Fruit fly (Drosophila melanogaster) whole organism, adult: ENCODE measurements around the gene CecB.

Experiments
- CG11617 ChIP-seq: fragments of 200-800 bp; sonication (Bioruptor generic); optimal IDR thresholded peaks from 2 replicates; lab custom pipeline; 2017; ENCODE audit warnings: mild to moderate bottlenecking, missing biosample characterization, missing genetic modification reagents, missing genetic modification characterization
- CG12768 ChIP-seq: fragments of 200-800 bp; sonication (Bioruptor generic); optimal IDR thresholded peaks from 2 replicates; lab custom pipeline; 2017; ENCODE audit warnings: missing biosample characterization, missing genetic modification characterization, mild to moderate bottlenecking, moderate library complexity, missing genetic modification reagents
- CG14711 ChIP-seq: fragments of 200-800 bp; sonication (Bioruptor generic); optimal IDR thresholded peaks from 2 replicates; lab custom pipeline; 2018; ENCODE audit warnings: missing biosample characterization, mild to moderate bottlenecking, missing genetic modification characterization, moderate library complexity
- CG1620 ChIP-seq: fragments of 200-800 bp; sonication (Bioruptor generic); optimal IDR thresholded peaks from 2 replicates; lab custom pipeline; 2016; ENCODE audit warnings: missing biosample characterization, missing genetic modification characterization
- CG33017 ChIP-seq: fragments of 200-800 bp; sonication (Bioruptor generic); optimal IDR thresholded peaks from 2 replicates; lab custom pipeline; 2018; ENCODE audit warnings: missing biosample characterization, mild to moderate bottlenecking, missing genetic modification characterization, moderate library complexity
- CG5204 ChIP-seq: fragments of 200-800 bp; sonication (Bioruptor generic); optimal IDR thresholded peaks from 2 replicates; lab custom pipeline; 2016; ENCODE audit warnings: missing biosample characterization, missing genetic modification characterization
- CG7045 ChIP-seq: fragments of 200-800 bp; sonication (Bioruptor generic); optimal IDR thresholded peaks from 2 replicates; lab custom pipeline; 2017; ENCODE audit warnings: missing biosample characterization, mild to moderate bottlenecking, missing genetic modification characterization
- CG7101 ChIP-seq: fragments of 200-800 bp; sonication (Bioruptor generic); optimal IDR thresholded peaks from 2 replicates; lab custom pipeline; 2018; ENCODE audit warnings: missing biosample characterization, mild to moderate bottlenecking, missing genetic modification characterization, moderate library complexity
- Clk ChIP-seq: fragments of 200-800 bp; sonication (Bioruptor generic); optimal IDR thresholded peaks from 2 replicates; lab custom pipeline; 2017; ENCODE audit warnings: missing biosample characterization, missing genetic modification characterization
- Crg-1 ChIP-seq: fragments of 200-800 bp; sonication (Bioruptor generic); optimal IDR thresholded peaks from 2 replicates; lab custom pipeline; 2016; ENCODE audit warnings: missing biosample characterization, missing genetic modification characterization
- Hr96 ChIP-seq: fragments of 200-800 bp; sonication (Bioruptor generic); optimal IDR thresholded peaks from 2 replicates; lab custom pipeline; 2016; ENCODE audit warnings: missing biosample characterization, missing genetic modification characterization
- Mnt ChIP-seq: fragments of 200-800 bp; sonication (Bioruptor generic); optimal IDR thresholded peaks from 2 replicates; lab custom pipeline; 2016; ENCODE audit warnings: missing biosample characterization, mild to moderate bottlenecking, missing genetic modification characterization
- bab1 ChIP-seq: fragments of 200-800 bp; sonication (Bioruptor generic); optimal IDR thresholded peaks from 3 replicates; lab custom pipeline; 2019; ENCODE audit warnings: missing biosample characterization, mild to moderate bottlenecking, missing genetic modification characterization, moderate library complexity
- cic ChIP-seq: fragments of 200-800 bp; sonication (Bioruptor generic); optimal IDR thresholded peaks from 2 replicates; lab custom pipeline; 2017; ENCODE audit warnings: missing biosample characterization, mild to moderate bottlenecking, missing genetic modification characterization, moderate library complexity
- cnc ChIP-seq, 2 experiments: fragments of >200 bp; optimal IDR thresholded peaks; 2 replicates each; lab custom pipeline; 2017
- kay ChIP-seq: fragments of 200-800 bp; sonication (Bioruptor generic); peaks from one replicate; lab custom pipeline; 2016; ENCODE audit warnings: missing biosample characterization, missing genetic modification characterization, borderline replicate concordance
- ovo ChIP-seq: fragments of 200-800 bp; sonication (Bioruptor generic); optimal IDR thresholded peaks from 2 replicates; lab custom pipeline; 2016; ENCODE audit warnings: missing biosample characterization, missing genetic modification characterization
- pad ChIP-seq: fragments of 200-800 bp; sonication (Bioruptor generic); optimal IDR thresholded peaks from 3 replicates; lab custom pipeline; 2017; ENCODE audit warnings: missing biosample characterization, missing genetic modification characterization, mild to moderate bottlenecking, moderate library complexity, missing genetic modification reagents
- tj ChIP-seq: fragments of 200-800 bp; sonication (Bioruptor generic); optimal IDR thresholded peaks from 3 replicates; lab custom pipeline; 2017; ENCODE audit warnings: missing biosample characterization, mild to moderate bottlenecking, missing genetic modification characterization, moderate library complexity
- toe ChIP-seq: fragments of 200-800 bp; sonication (Bioruptor generic); optimal IDR thresholded peaks from 2 replicates; lab custom pipeline; 2016; ENCODE audit warnings: missing biosample characterization, missing genetic modification characterization

Gene CecB

DNA sequence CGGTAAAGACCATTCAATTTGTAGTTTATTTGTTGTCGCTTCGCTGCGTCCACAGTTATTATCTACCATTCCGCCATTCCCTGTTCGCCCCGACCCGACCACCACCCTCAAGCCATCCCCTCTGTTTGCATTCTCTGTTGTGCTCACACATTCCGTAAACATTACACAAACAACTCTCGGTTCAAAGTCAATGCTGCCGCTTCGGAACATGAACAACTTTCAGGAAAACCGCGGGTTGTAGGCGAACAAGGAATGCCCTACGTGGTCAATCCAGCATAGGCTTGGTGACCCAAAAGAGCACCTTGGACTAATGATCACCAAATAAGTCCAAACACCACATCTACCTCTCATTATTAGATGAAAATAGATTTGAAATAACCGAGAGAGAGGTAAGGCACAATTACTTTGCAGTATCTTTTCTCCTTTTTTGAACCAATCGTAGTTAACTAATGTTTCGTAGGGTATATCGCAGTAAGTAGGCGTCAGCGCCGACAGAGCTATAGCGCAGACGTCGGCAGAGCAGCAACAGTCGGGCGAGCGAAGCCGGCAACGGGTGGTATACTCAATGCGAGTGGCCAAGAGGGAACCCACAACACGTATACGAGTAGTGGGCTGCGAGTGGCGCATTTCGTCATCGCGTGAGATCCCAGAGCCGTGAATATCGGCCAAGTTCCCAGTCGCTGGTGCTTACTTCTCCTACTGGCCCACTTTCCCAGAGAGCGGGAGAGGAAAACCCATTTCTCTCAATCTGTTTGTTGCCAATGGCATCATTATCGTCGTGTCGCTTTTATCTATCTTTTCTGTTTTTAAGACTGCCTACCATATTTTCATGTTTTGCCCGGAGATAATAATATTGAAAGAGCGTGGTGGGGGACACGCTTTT lies 10.3 kb downstream of the CecB start:
- TF ChIP-seq toe (GFP tag; lab: Kevin White, UChicago), result peak; percentile 91
- peak; percentile 69 for TF ChIP-seq cic (GFP tag; lab: Kevin White, UChicago)
- peak; percentile 90 for TF ChIP-seq CG7045 (GFP tag; lab: Kevin White, UChicago)
- peak; percentile 58 for TF ChIP-seq Crg-1 (GFP tag; lab: Kevin White, UChicago)
- TF ChIP-seq bab1 (GFP tag; lab: Kevin White, UChicago), result peak; percentile 76
- TF ChIP-seq pad, result peak; percentile 66
- TF ChIP-seq Hr96 (GFP tag; lab: Kevin White, UChicago), result peak; percentile 94
- peak; percentile 81 for TF ChIP-seq CG14711 (tag; lab: Kevin White, UChicago)
- peak; percentile 34 for TF ChIP-seq ovo (GFP tag; lab: Kevin White, UChicago)
- TF ChIP-seq CG1620 (GFP tag; lab: Kevin White, UChicago), result peak; percentile 50
- peak; percentile 71 for TF ChIP-seq Mnt (GFP tag; lab: Kevin White, UChicago)
- peak; percentile 87 for TF ChIP-seq CG5204 (GFP tag; lab: Kevin White, UChicago)
- no peak for TF ChIP-seq cnc (optimal IDR thresholded peaks at IDR 0.05; lab: Kevin White, UChicago)
- TF ChIP-seq kay (GFP tag; lab: Kevin White, UChicago), result peak; percentile 45
- TF ChIP-seq CG33017 (tag; lab: Kevin White, UChicago), result peak; percentile 82
- peak; percentile 84 for TF ChIP-seq Clk (GFP tag; lab: Kevin White, UChicago)
- TF ChIP-seq CG7101, result peak; percentile 85
- TF ChIP-seq tj, result peak; percentile 57
- peak; percentile 91 for TF ChIP-seq CG11617
- peak; percentile 89 for TF ChIP-seq CG12768 (GFP tag; lab: Kevin White, UChicago)

DNA sequence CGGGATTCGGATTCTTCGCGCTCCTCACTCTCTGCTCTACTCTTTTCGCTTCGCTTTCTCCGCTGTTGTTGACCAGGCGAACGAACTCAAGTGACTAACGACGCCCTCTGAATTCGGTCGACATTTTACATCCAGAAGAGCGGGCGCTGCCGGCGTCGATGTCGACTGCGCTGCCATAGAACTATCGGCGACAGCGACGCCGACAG lies 10.8 kb downstream of the CecB start, which contains the start of gene CG9743:
Gene CG9743 (minus strand): TSS at position 101 of the 206 bp plus-strand sequence.
- no peak for TF ChIP-seq pad
- no peak for TF ChIP-seq ovo (GFP tag; lab: Kevin White, UChicago)
- TF ChIP-seq Crg-1 (GFP tag; lab: Kevin White, UChicago), result no peak
- TF ChIP-seq Mnt (GFP tag; lab: Kevin White, UChicago), result no peak
- no peak for TF ChIP-seq toe (GFP tag; lab: Kevin White, UChicago)
- no peak for TF ChIP-seq CG7045 (GFP tag; lab: Kevin White, UChicago)
- no peak for TF ChIP-seq CG12768 (GFP tag; lab: Kevin White, UChicago)
- no peak for TF ChIP-seq CG33017 (tag; lab: Kevin White, UChicago)
- TF ChIP-seq CG1620 (GFP tag; lab: Kevin White, UChicago), result no peak

DNA sequence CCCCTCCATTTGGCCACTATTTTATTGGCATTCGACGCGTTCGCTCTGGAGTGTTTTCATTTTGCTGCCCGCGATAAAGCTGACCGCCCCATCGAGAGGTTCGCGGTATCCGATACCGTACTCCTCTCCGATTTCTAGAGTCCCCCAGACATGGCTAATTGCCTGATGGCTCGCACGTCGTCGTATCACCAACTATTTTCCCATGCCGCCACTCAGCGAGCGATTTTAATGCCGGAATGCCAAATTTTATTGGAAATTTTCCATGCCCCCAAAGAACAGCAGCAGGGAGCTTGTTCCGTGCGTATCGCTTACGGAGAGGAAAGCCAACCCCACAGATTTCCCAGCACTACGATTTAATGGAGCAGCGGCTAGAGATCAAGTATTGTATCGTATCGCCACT lies 12.5 kb downstream of the CecB start:
- TF ChIP-seq Mnt (GFP tag; lab: Kevin White, UChicago), result peak; percentile 29
- no peak for TF ChIP-seq CG33017 (tag; lab: Kevin White, UChicago)
- peak; percentile 4 for TF ChIP-seq CG12768 (GFP tag; lab: Kevin White, UChicago)
- no peak for TF ChIP-seq pad
- no peak for TF ChIP-seq CG7101
- TF ChIP-seq CG7045 (GFP tag; lab: Kevin White, UChicago), result no peak
- TF ChIP-seq tj, result peak; percentile 4
- no peak for TF ChIP-seq bab1 (GFP tag; lab: Kevin White, UChicago)
- TF ChIP-seq cic (GFP tag; lab: Kevin White, UChicago), result peak; percentile 39
- TF ChIP-seq Crg-1 (GFP tag; lab: Kevin White, UChicago), result no peak
- no peak for TF ChIP-seq Hr96 (GFP tag; lab: Kevin White, UChicago)
- TF ChIP-seq cnc (optimal IDR thresholded peaks at IDR 0.05; lab: Kevin White, UChicago), result no peak
- TF ChIP-seq toe (GFP tag; lab: Kevin White, UChicago), result no peak
- TF ChIP-seq ovo (GFP tag; lab: Kevin White, UChicago), result no peak
- TF ChIP-seq Clk (GFP tag; lab: Kevin White, UChicago), result no peak
- no peak for TF ChIP-seq CG11617
- no peak for TF ChIP-seq kay (GFP tag; lab: Kevin White, UChicago)
- no peak for TF ChIP-seq CG1620 (GFP tag; lab: Kevin White, UChicago)
- no peak for TF ChIP-seq CG14711 (tag; lab: Kevin White, UChicago)
- no peak for TF ChIP-seq CG5204 (GFP tag; lab: Kevin White, UChicago)

DNA sequence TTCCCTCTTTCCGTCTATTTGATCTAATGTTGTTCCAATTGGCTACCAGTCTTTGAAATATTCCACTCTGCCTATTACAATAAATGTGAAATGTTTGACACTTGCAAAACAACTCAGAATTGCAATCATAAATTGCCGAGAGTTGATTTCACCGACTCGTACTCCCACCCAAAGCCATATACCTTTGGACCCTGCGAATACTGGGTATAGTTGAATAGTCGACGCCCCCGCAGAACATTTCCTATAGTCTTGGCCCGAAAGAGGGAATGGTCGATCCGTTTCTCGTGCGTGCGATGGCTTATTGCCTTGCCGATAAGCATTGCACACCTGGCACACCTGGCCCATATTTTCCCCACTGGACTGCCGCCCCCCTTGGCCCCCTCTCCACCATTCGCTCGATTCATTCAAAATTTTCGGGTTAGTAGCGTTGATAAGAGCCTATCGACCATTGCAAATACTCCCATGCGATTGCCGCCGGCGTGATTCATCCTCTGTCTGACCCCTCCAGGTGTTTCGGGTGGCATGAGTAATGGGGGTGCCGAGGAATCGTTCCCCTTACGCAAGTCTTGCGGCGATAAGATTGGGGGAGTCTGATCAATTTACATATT lies 13.4 kb downstream of the CecB start:
- TF ChIP-seq kay (GFP tag; lab: Kevin White, UChicago) (peak; percentile 61), CG14711 (tag; lab: Kevin White, UChicago) (no peak), CG11617 (no peak), cic (GFP tag; lab: Kevin White, UChicago) (peak; percentile 12), CG7101 (no peak)

DNA sequence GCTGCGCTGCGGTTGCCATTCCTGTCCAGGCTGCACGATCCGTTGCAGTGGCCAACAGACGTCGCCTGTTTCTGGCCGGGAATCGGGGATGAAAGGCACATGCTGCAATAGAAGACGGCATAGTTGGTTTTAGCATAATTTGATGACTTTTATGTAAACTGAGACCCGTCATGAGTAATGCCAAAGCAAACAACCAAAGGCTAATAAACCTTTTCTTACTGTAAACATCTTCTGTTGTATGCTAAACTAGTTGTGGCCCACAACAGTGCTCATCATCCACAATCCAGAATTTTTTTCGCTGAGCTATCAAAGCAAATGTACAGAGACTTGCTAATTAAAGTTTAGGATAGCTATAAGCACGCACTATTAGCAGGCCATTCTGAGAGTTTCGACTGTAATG lies 14.8 kb downstream of the CecB start:
- TF ChIP-seq CG12768 (GFP tag; lab: Kevin White, UChicago), result no peak
- no peak for TF ChIP-seq toe (GFP tag; lab: Kevin White, UChicago)
- TF ChIP-seq ovo (GFP tag; lab: Kevin White, UChicago), result no peak
- TF ChIP-seq Clk (GFP tag; lab: Kevin White, UChicago), result no peak
- TF ChIP-seq Crg-1 (GFP tag; lab: Kevin White, UChicago), result no peak
- no peak for TF ChIP-seq tj
- no peak for TF ChIP-seq cnc (optimal IDR thresholded peaks at IDR 0.05; lab: Kevin White, UChicago)
- TF ChIP-seq CG1620 (GFP tag; lab: Kevin White, UChicago), result no peak
- TF ChIP-seq pad, result no peak
